Worm (Caenorhabditis elegans) whole organism, young adult: ENCODE results near the gene spt-5.

Experiments
- B0019.2 ChIP-seq: fragments of 200-800 bp; sonication (Bioruptor generic); conservative IDR thresholded peaks from 2 replicates; pipeline ENCODE4 v1.3.6; 2022; ENCODE audit warnings: missing genetic modification reagents, missing genetic modification characterization, missing compliant biosample characterization
- B0336.3 ChIP-seq: fragments of 200-800 bp; sonication (Bioruptor generic); IDR thresholded peaks from 2 replicates; pipeline ENCODE4 v1.3.6; 2022; ENCODE audit warnings: missing genetic modification characterization, missing compliant biosample characterization
- C17E4.6 ChIP-seq: fragments of 200-800 bp; sonication (Bioruptor generic); IDR thresholded peaks from 2 replicates; pipeline ENCODE4 v1.3.6; 2022; ENCODE audit warnings: missing genetic modification reagents, missing genetic modification characterization, missing compliant biosample characterization
- D2030.7 ChIP-seq: fragments of 200-800 bp; sonication (Bioruptor generic); IDR thresholded peaks from 2 replicates; pipeline ENCODE4 v1.3.6; 2022; ENCODE audit warnings: missing genetic modification reagents, missing genetic modification characterization, missing compliant biosample characterization
- F10E7.11 ChIP-seq: sonication (generic microtip); optimal IDR thresholded peaks from 2 replicates; lab custom pipeline; 2017; ENCODE audit warnings: mild to moderate bottlenecking, missing genetic modification characterization, moderate library complexity, missing compliant biosample characterization
- F23B12.7 ChIP-seq: sonication (generic microtip); optimal IDR thresholded peaks from 2 replicates; lab custom pipeline; 2017; ENCODE audit warnings: missing genetic modification characterization, mild to moderate bottlenecking, missing compliant biosample characterization, antibody characterized with exemption, moderate library complexity; ENCODE audit not compliant: insufficient read depth
- F49E8.2 ChIP-seq: sonication (generic microtip); optimal IDR thresholded peaks from 3 replicates; lab custom pipeline; 2017; ENCODE audit warnings: missing genetic modification characterization, mild to moderate bottlenecking, missing compliant biosample characterization, antibody characterized with exemption, moderate library complexity; ENCODE audit not compliant: insufficient read depth
- F52B5.7 ChIP-seq: sonication (generic microtip); optimal IDR thresholded peaks from 2 replicates; lab custom pipeline; 2016; ENCODE audit warnings: mild to moderate bottlenecking, missing genetic modification characterization, missing compliant biosample characterization
- K12H6.12 ChIP-seq: fragments of 200-800 bp; sonication (Bioruptor generic); optimal IDR thresholded peaks from 2 replicates; lab custom pipeline; 2018; ENCODE audit warnings: mild to moderate bottlenecking, missing genetic modification characterization, missing compliant biosample characterization
- T07F8.4 ChIP-seq: sonication (generic microtip); optimal IDR thresholded peaks from 2 replicates; lab custom pipeline; 2016; ENCODE audit warnings: mild to moderate bottlenecking, missing genetic modification characterization, moderate library complexity, missing compliant biosample characterization
- Y56A3A.18 ChIP-seq: fragments of 200-800 bp; sonication (Bioruptor generic); IDR thresholded peaks from 2 replicates; pipeline ENCODE4 v1.3.6; 2022; ENCODE audit warnings: missing genetic modification reagents, missing genetic modification characterization, missing compliant biosample characterization
- Y79H2A.3 ChIP-seq: fragments of 200-800 bp; sonication (Bioruptor generic); conservative IDR thresholded peaks from 2 replicates; pipeline ENCODE4 v1.3.6; 2022; ENCODE audit warnings: missing genetic modification reagents, missing genetic modification characterization, missing compliant biosample characterization
- Y95B8A.8 ChIP-seq: fragments of 200-800 bp; sonication (Bioruptor generic); IDR thresholded peaks from 2 replicates; pipeline ENCODE4 v1.3.6; 2022; ENCODE audit warnings: missing genetic modification reagents, missing genetic modification characterization, missing compliant biosample characterization
- akir-1 ChIP-seq: fragments of 200-800 bp; sonication (Bioruptor generic); optimal IDR thresholded peaks from 2 replicates; lab custom pipeline; 2018; ENCODE audit warnings: mild to moderate bottlenecking, missing genetic modification characterization, moderate library complexity, missing compliant biosample characterization
- cebp-1 ChIP-seq, 2 experiments: fragments of 200-800 bp in 1 of 2; sonication (Bioruptor generic) in 1 of 2; sonication (generic microtip) in 1 of 2; IDR thresholded peaks in 1 of 2; optimal IDR thresholded peaks in 1 of 2; 2 replicates each; pipeline versions ENCODE4 v1.3.6 to Lab custom; 2017 to 2022; ENCODE audit warnings: missing compliant biosample characterization in 2 of 2, missing genetic modification characterization in 2 of 2, mild to moderate bottlenecking in 1 of 2, missing genetic modification reagents in 1 of 2, moderate library complexity in 1 of 2
- ceh-27 ChIP-seq: fragments of 200-800 bp; sonication (Bioruptor generic); optimal IDR thresholded peaks from 2 replicates; lab custom pipeline; 2018; ENCODE audit warnings: mild to moderate bottlenecking, missing genetic modification characterization, moderate library complexity, missing compliant biosample characterization
- ceh-40 ChIP-seq: fragments of 200-800 bp; sonication (Bioruptor generic); IDR thresholded peaks from 2 replicates; pipeline ENCODE4 v1.3.6; 2022; ENCODE audit warnings: missing genetic modification characterization, missing compliant biosample characterization
- dox-1 ChIP-seq: fragments of 200-800 bp; sonication (Bioruptor generic); IDR thresholded peaks from 2 replicates; pipeline ENCODE4 v1.3.6; 2022; ENCODE audit warnings: missing genetic modification reagents, missing genetic modification characterization, missing compliant biosample characterization
- dpl-1 ChIP-seq: fragments of 150-350 bp; optimal IDR thresholded peaks from 2 replicates; lab custom pipeline; 2014; ENCODE audit warnings: missing biosample characterization, missing genetic modification reagents, missing genetic modification characterization
- efl-1 ChIP-seq: fragments of 150-350 bp; optimal IDR thresholded peaks from 2 replicates; lab custom pipeline; 2014; ENCODE audit warnings: missing biosample characterization, missing genetic modification reagents, missing genetic modification characterization
- ekl-4 ChIP-seq: fragments of 200-800 bp; sonication (Bioruptor generic); IDR thresholded peaks from 2 replicates; pipeline ENCODE4 v1.3.6; 2022; ENCODE audit warnings: missing genetic modification reagents, missing genetic modification characterization, missing compliant biosample characterization
- ets-4 ChIP-seq: fragments of 200-800 bp; sonication (Bioruptor generic); optimal IDR thresholded peaks from 2 replicates; lab custom pipeline; 2018; ENCODE audit warnings: mild to moderate bottlenecking, missing genetic modification characterization, missing compliant biosample characterization
- gei-17 ChIP-seq: fragments of 200-800 bp; sonication (Bioruptor generic); optimal IDR thresholded peaks from 2 replicates; lab custom pipeline; 2018; ENCODE audit warnings: mild to moderate bottlenecking, missing genetic modification characterization, missing compliant biosample characterization
- hmg-20 ChIP-seq: fragments of 200-800 bp; sonication (Bioruptor generic); IDR thresholded peaks from 2 replicates; pipeline ENCODE4 v1.3.6; 2022; ENCODE audit warnings: missing genetic modification reagents, missing genetic modification characterization, missing compliant biosample characterization
- hsf-1 ChIP-seq: fragments of 200-800 bp; sonication (Bioruptor generic); IDR thresholded peaks from 2 replicates; pipeline ENCODE4 v1.3.6; 2022; ENCODE audit warnings: missing genetic modification reagents, missing genetic modification characterization, missing compliant biosample characterization
- let-526 ChIP-seq: fragments of 200-800 bp; sonication (Bioruptor generic); IDR thresholded peaks from 2 replicates; pipeline ENCODE4 v1.3.6; 2022; ENCODE audit warnings: missing genetic modification reagents, missing genetic modification characterization, missing compliant biosample characterization
- lin-35 ChIP-seq, 3 experiments: fragments of 150-350 bp in 2 of 3; sonication (generic microtip) in 1 of 3; optimal IDR thresholded peaks; 2 replicates each; lab custom pipeline; 2014 to 2018; ENCODE audit warnings: missing biosample characterization in 3 of 3, missing genetic modification characterization in 3 of 3, missing genetic modification reagents in 3 of 3
- lin-54 ChIP-seq: fragments of 200-800 bp; sonication (Bioruptor generic); optimal IDR thresholded peaks from 2 replicates; lab custom pipeline; 2018; ENCODE audit warnings: mild to moderate bottlenecking, missing genetic modification characterization, missing compliant biosample characterization
- lir-1 ChIP-seq: fragments of 200-800 bp; sonication (Bioruptor generic); conservative IDR thresholded peaks from 2 replicates; pipeline ENCODE4 v1.3.6; 2022; ENCODE audit warnings: missing genetic modification reagents, missing genetic modification characterization, missing compliant biosample characterization
- lsl-1 ChIP-seq: fragments of 200-800 bp; sonication (Bioruptor generic); optimal IDR thresholded peaks from 2 replicates; lab custom pipeline; 2018; ENCODE audit warnings: mild to moderate bottlenecking, missing genetic modification characterization, moderate library complexity, missing compliant biosample characterization
- madf-3 ChIP-seq: fragments of 200-800 bp; sonication (Bioruptor generic); IDR thresholded peaks from 2 replicates; pipeline ENCODE4 v1.3.6; 2022; ENCODE audit warnings: missing genetic modification reagents, missing genetic modification characterization, missing compliant biosample characterization
- madf-6 ChIP-seq: fragments of 200-800 bp; sonication (Bioruptor generic); IDR thresholded peaks from 2 replicates; pipeline ENCODE4 v1.3.6; 2022; ENCODE audit warnings: missing genetic modification reagents, missing genetic modification characterization, missing compliant biosample characterization
- madf-8 ChIP-seq: fragments of 200-800 bp; sonication (Bioruptor generic); conservative IDR thresholded peaks from 2 replicates; pipeline ENCODE4 v1.3.6; 2022; ENCODE audit warnings: missing genetic modification reagents, missing genetic modification characterization, missing compliant biosample characterization
- mcd-1 ChIP-seq: fragments of 200-800 bp; sonication (Bioruptor generic); IDR thresholded peaks from 2 replicates; pipeline ENCODE4 v1.3.6; 2022; ENCODE audit warnings: missing genetic modification reagents, missing genetic modification characterization, missing compliant biosample characterization
- pbrm-1 ChIP-seq: fragments of 200-800 bp; sonication (Bioruptor generic); IDR thresholded peaks from 2 replicates; pipeline ENCODE4 v1.3.6; 2022; ENCODE audit warnings: missing genetic modification reagents, missing genetic modification characterization, missing compliant biosample characterization
- repo-1 ChIP-seq: sonication (generic microtip); optimal IDR thresholded peaks from 2 replicates; lab custom pipeline; 2017; ENCODE audit warnings: mild to moderate bottlenecking, missing genetic modification characterization, missing compliant biosample characterization
- sptf-2 ChIP-seq: fragments of 200-800 bp; sonication (Bioruptor generic); optimal IDR thresholded peaks from 2 replicates; lab custom pipeline; 2018; ENCODE audit warnings: mild to moderate bottlenecking, missing genetic modification characterization, missing compliant biosample characterization
- tlf-1 ChIP-seq: fragments of 200-800 bp; sonication (Bioruptor generic); optimal IDR thresholded peaks from 2 replicates; lab custom pipeline; 2018; ENCODE audit warnings: mild to moderate bottlenecking, missing genetic modification characterization, missing compliant biosample characterization
- xnd-1 ChIP-seq: sonication (generic microtip); optimal IDR thresholded peaks from 2 replicates; lab custom pipeline; 2016; ENCODE audit warnings: missing genotype, missing genetic modification reagents, missing genetic modification characterization, missing compliant biosample characterization
- ztf-22 ChIP-seq: fragments of 200-800 bp; sonication (Bioruptor generic); optimal IDR thresholded peaks from 2 replicates; lab custom pipeline; 2018; ENCODE audit warnings: mild to moderate bottlenecking, missing genetic modification characterization, moderate library complexity, missing compliant biosample characterization
- ztf-25 ChIP-seq: fragments of 200-800 bp; sonication (Bioruptor generic); IDR thresholded peaks from 2 replicates; pipeline ENCODE4 v1.3.6; 2022; ENCODE audit warnings: missing genetic modification reagents, missing genetic modification characterization, missing compliant biosample characterization

spt-5 gene

DNA sequence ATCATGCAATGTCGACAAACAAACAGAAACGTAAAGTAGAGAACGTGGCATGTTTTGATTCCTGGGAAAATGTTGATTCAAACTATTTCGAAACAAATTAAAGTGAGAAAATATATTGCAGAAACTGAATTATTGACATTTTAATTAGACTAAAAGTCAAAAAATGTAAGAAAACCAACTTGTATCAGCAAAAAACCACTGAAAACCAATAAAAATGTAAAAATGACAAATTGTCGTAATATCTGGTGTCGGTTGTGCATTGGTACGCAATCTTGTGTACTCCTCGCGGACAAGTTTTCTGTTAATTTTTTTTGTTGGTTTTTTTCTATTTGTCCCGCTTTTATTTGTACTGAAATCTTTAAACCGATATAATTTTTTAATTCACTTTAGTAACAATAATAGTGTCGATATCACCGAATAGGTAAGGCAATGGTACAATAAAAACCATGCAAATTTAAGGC lies 21.5 kb upstream of the spt-5 start, which contains the start of gene T12G3.11:
T12G3.11 (minus strand) TSS at position 51 of the 461 bp plus-strand sequence.
- TF ChIP-seq F10E7.11 (tag; lab: Kevin White, UChicago) (no peak), B0336.3 (GFP tag; lab: Robert Waterston, UW) (peak; percentile 29; the same call in 1 of the 2 replicates), tlf-1 (GFP tag; lab: Kevin White, UChicago) (no peak), madf-3 (GFP tag; lab: Robert Waterston, UW) (0 out of 2 replicates have a peak, but pooled peaks have one; percentile 61), F23B12.7 (tag; lab: Kevin White, UChicago) (peak; percentile 46), lsl-1 (peak; percentile 26), mcd-1 (GFP tag; lab: Robert Waterston, UW) (0 out of 2 replicates have a peak, but pooled peaks have one; percentile 8), lin-54 (GFP tag; lab: Kevin White, UChicago) (peak; percentile 38), madf-6 (0 out of 2 replicates have a peak, but pooled peaks have one; percentile 57), dpl-1 (GFP tag; lab: Kevin White, UChicago) (peak; percentile 27), lin-35 (GFP tag; optimal IDR thresholded peaks at IDR 0.05; lab: Kevin White, UChicago) (peak in 1 of 3 experiments; percentile 32), efl-1 (GFP tag; lab: Kevin White, UChicago) (peak; percentile 28), cebp-1 (GFP tag; IDR thresholded peaks at IDR 0.05; lab: Robert Waterston, UW) (no peak), cebp-1 (tag; optimal IDR thresholded peaks at IDR 0.05; lab: Kevin White, UChicago) (peak; percentile 7), pbrm-1 (GFP tag; lab: Robert Waterston, UW) (no peak), madf-8 (GFP tag; lab: Robert Waterston, UW) (no peak), B0019.2 (GFP tag; lab: Robert Waterston, UW) (no peak)

DNA sequence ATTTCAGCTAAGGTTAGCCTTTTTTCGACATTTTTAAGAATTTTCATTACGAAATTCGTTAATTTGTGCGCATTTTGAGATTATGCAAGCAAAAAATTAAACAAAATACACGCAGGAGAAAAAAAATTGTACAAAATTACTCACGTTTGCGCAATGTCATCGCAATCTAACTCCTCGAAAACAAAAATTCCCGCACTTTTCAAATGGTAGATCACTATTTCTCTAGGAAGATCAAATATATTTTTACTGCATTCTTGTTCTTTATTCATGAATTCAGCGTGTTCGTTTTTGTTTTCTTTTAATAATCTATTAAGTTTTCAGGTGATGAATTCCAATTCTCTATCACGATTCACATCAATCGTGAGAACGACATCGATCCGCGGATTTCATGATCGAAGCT lies 20.3 kb upstream of the spt-5 start, which contains the start of the genes T12G3.6 and mrpl-51:
T12G3.6 (minus strand) TSS at position 269 of the 400 bp plus-strand sequence.
mrpl-51 (plus strand) TSS at position 322 of the 400 bp plus-strand sequence.
- TF ChIP-seq ztf-22 (GFP tag; lab: Kevin White, UChicago) = no peak
- TF ChIP-seq gei-17 (GFP tag; lab: Kevin White, UChicago) = no peak
- TF ChIP-seq ceh-27 (GFP tag; lab: Kevin White, UChicago) = no peak
- peak; percentile 78 for TF ChIP-seq madf-6
- peak; percentile 21 for TF ChIP-seq lin-54 (GFP tag; lab: Kevin White, UChicago)
- TF ChIP-seq D2030.7 (GFP tag; lab: Robert Waterston, UW) = peak; percentile 22; the same call in 1 of the 2 replicates
- TF ChIP-seq F10E7.11 (tag; lab: Kevin White, UChicago) = no peak
- no peak for TF ChIP-seq repo-1 (tag; lab: Kevin White, UChicago)
- TF ChIP-seq akir-1 (GFP tag; lab: Kevin White, UChicago) = no peak
- no peak for TF ChIP-seq Y79H2A.3 (GFP tag; lab: Robert Waterston, UW)
- TF ChIP-seq madf-8 (GFP tag; lab: Robert Waterston, UW) = peak; percentile 36
- peak; percentile 73 for TF ChIP-seq efl-1 (GFP tag; lab: Kevin White, UChicago)
- TF ChIP-seq xnd-1 (tag; lab: Kevin White, UChicago) = peak; percentile 45
- no peak for TF ChIP-seq Y95B8A.8 (GFP tag; lab: Robert Waterston, UW)
- TF ChIP-seq sptf-2 (GFP tag; lab: Kevin White, UChicago) = no peak
- TF ChIP-seq F49E8.2 = no peak

DNA sequence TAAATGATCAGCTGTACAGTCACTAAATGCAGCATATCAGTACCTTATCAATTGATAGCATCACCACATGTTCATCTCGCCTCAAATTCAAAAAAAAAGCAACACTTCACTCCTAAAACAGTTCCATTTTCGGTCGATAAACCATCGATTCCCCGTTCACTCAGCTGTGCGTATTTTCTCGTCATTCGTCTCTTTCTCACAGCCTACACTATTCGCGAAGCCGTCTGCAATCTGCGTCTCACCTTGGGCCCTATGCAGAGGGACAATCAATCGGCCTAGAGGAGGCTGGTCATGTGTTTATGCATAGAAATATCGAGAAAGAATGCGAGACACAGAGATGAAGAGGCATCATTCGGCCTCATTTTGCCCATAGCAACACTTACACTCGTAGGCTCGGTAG lies 18.9 kb upstream of the spt-5 start:
- peak; percentile 77 for TF ChIP-seq K12H6.12 (tag; lab: Kevin White, UChicago)
- TF ChIP-seq F52B5.7 (tag; lab: Kevin White, UChicago) = no peak
- peak; percentile 86 for TF ChIP-seq dox-1
- no peak for TF ChIP-seq madf-3 (GFP tag; lab: Robert Waterston, UW)
- TF ChIP-seq ztf-25 (GFP tag; lab: Robert Waterston, UW) = no peak
- TF ChIP-seq ceh-40 (GFP tag; lab: Robert Waterston, UW) = no peak
- peak; percentile 76 for TF ChIP-seq mcd-1 (GFP tag; lab: Robert Waterston, UW)
- TF ChIP-seq madf-6 = no peak
- TF ChIP-seq T07F8.4 (tag; lab: Kevin White, UChicago) = peak; percentile 12
- TF ChIP-seq ekl-4 (GFP tag; lab: Robert Waterston, UW) = peak; percentile 80
- TF ChIP-seq let-526 (GFP tag; lab: Robert Waterston, UW) = 0 out of 2 replicates have a peak, but pooled peaks have one; percentile 22
- TF ChIP-seq Y56A3A.18 (GFP tag; lab: Robert Waterston, UW) = peak; percentile 50; the same call in 1 of the 2 replicates
- peak; percentile 92 for TF ChIP-seq hsf-1
- TF ChIP-seq ets-4 = peak; percentile 90
- TF ChIP-seq ztf-22 (GFP tag; lab: Kevin White, UChicago) = peak; percentile 84
- TF ChIP-seq lsl-1 = no peak
- TF ChIP-seq hmg-20 = 0 out of 2 replicates have a peak, but pooled peaks have one; percentile 33
- TF ChIP-seq lir-1 (GFP tag; lab: Robert Waterston, UW) = no peak; the same call in 1 of the 2 replicates
- TF ChIP-seq Y79H2A.3 (GFP tag; lab: Robert Waterston, UW) = no peak
- TF ChIP-seq C17E4.6 = peak; percentile 44; the same call in 1 of the 2 replicates
